Worm (Caenorhabditis elegans) whole organism, young adult: Measurements from ENCODE around the gene C53D6.4.

Experiments used
- F22D6.2 ChIP-seq: sonication (generic microtip); optimal IDR thresholded peaks from 2 replicates; lab custom pipeline; 2016; ENCODE audit warnings: mild to moderate bottlenecking, missing genetic modification characterization, missing compliant biosample characterization
- F37B4.10 ChIP-seq: fragments of 200-800 bp; sonication (Bioruptor generic); IDR thresholded peaks from 2 replicates; pipeline ENCODE4 v1.3.6; 2022; ENCODE audit warnings: missing genetic modification characterization, missing compliant biosample characterization
- dox-1 ChIP-seq: fragments of 200-800 bp; sonication (Bioruptor generic); IDR thresholded peaks from 2 replicates; pipeline ENCODE4 v1.3.6; 2022; ENCODE audit warnings: missing genetic modification reagents, missing genetic modification characterization, missing compliant biosample characterization
- dpl-1 ChIP-seq: fragments of 150-350 bp; optimal IDR thresholded peaks from 2 replicates; lab custom pipeline; 2014; ENCODE audit warnings: missing biosample characterization, missing genetic modification reagents, missing genetic modification characterization
- hlh-12 ChIP-seq: sonication (generic microtip); optimal IDR thresholded peaks from 2 replicates; lab custom pipeline; 2016; ENCODE audit warnings: missing genetic modification characterization, missing compliant biosample characterization
- lin-35 ChIP-seq, 3 experiments: fragments of 150-350 bp in 2 of 3; sonication (generic microtip) in 1 of 3; optimal IDR thresholded peaks; 2 replicates each; lab custom pipeline; 2014 to 2018; ENCODE audit warnings: missing biosample characterization in 3 of 3, missing genetic modification characterization in 3 of 3, missing genetic modification reagents in 3 of 3
- lir-1 ChIP-seq: fragments of 200-800 bp; sonication (Bioruptor generic); conservative IDR thresholded peaks from 2 replicates; pipeline ENCODE4 v1.3.6; 2022; ENCODE audit warnings: missing genetic modification reagents, missing genetic modification characterization, missing compliant biosample characterization
- madf-8 ChIP-seq: fragments of 200-800 bp; sonication (Bioruptor generic); conservative IDR thresholded peaks from 2 replicates; pipeline ENCODE4 v1.3.6; 2022; ENCODE audit warnings: missing genetic modification reagents, missing genetic modification characterization, missing compliant biosample characterization
- snpc-4 ChIP-seq, 5 experiments: fragments of 150-350 bp in 1 of 5; sonication (generic microtip) in 4 of 5; optimal IDR thresholded peaks; 2 replicates each; lab custom pipeline; 2014 to 2018; ENCODE audit warnings: missing genetic modification characterization in 5 of 5, missing biosample characterization in 3 of 5, antibody characterized with exemption in 2 of 5, mild to moderate bottlenecking in 2 of 5, missing compliant biosample characterization in 2 of 5, missing genotype in 2 of 5, moderate library complexity in 2 of 5, missing genetic modification reagents in 1 of 5
- ztf-28 ChIP-seq: fragments of 200-800 bp; sonication (Bioruptor generic); IDR thresholded peaks from 2 replicates; pipeline ENCODE4 v1.3.6; 2022; ENCODE audit warnings: missing genetic modification reagents, missing genetic modification characterization, missing compliant biosample characterization

ce11 chrIV:8984566-8984965, 36.2 kb downstream of the C53D6.4 start, which contains the start of gene nstp-1:
- TF ChIP-seq ztf-28 (GFP tag; lab: Robert Waterston, UW) (no peak), lir-1 (no peak), madf-8 (no peak), dpl-1 (GFP tag; lab: Kevin White, UChicago) (no peak), dox-1 (no peak), F37B4.10 (no peak), hlh-12 (tag; lab: Kevin White, UChicago) (no peak), snpc-4 (GFP tag; optimal IDR thresholded peaks at IDR 0.05; lab: Kevin White, UChicago) (no peak), snpc-4 (tag; optimal IDR thresholded peaks at IDR 0.05; lab: Kevin White, UChicago) (no peak), lin-35 (GFP tag; optimal IDR thresholded peaks at IDR 0.05; lab: Kevin White, UChicago) (no peak), F22D6.2 (no peak)
